Worm (Caenorhabditis elegans): ENCODE data around the gene F19G12.4.
"Not testable (repeated sequence)": the region's sequence is repeated elsewhere in the genome, so short reads cannot be mapped to it uniquely, and the experiment has no call there.

The F19G12.4 gene

DNA sequence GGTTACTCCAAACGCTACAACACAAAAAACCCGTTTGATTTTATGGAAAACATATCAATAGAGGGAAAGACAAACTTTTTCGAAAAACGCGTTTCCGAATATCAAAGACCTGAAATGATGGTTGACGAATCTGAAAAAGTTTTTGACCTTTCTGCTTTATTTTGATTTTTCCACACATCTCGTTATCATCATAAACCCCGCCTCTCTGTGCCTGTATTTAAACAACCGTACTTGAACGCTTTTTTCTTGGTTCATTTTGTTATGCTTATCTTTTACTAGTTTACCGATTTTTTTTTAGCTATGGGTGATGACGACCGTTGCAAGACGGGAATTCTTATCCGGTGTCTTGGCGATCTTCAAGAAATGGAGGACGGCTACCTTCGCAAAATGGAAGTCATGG, 13.6 kb downstream of the F19G12.4 start, which contains the start of gene F19G12.1:
F19G12.1 (plus strand) TSS at position 301 of the 400 bp plus-strand sequence.
- TF ChIP-seq ceh-48, lim-6, npax-4 (tag; optimal IDR thresholded peaks at IDR 0.05): not testable (repeated sequence)

DNA sequence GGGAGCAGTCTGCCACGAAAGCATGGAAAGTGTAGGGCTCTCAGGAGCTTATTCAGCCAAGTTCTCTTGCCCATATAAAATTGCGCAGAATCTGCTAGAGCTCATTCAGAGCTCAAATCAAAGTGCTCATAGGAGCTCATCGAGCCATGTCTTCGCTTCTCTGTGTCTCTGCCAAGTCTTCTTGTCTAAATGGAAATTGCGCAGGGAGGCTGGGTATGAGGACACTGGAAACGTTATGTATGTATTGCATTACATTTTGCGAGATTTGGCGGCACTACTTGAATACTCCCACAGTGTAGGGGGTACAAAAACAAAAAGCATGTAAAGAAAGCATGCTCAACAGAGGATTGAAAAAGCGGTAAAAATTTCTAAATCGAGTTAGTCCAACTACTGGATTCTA, 20.0 kb downstream of the F19G12.4 start:
- TF ChIP-seq unc-42 (tag; optimal IDR thresholded peaks at IDR 0.05), result peak; percentile 8
- TF ChIP-seq ref-2 (tag; optimal IDR thresholded peaks at IDR 0.05), result no peak
- TF ChIP-seq lim-6 (tag; optimal IDR thresholded peaks at IDR 0.05), result no peak
- TF ChIP-seq nhr-11 (tag; optimal IDR thresholded peaks at IDR 0.05), result no peak
- no peak for TF ChIP-seq ets-4 (tag; optimal IDR thresholded peaks at IDR 0.05)
- no peak for TF ChIP-seq unc-86 (tag; optimal IDR thresholded peaks at IDR 0.05)
- no peak for TF ChIP-seq mec-3 (tag; optimal IDR thresholded peaks at IDR 0.05; ENCODE audit: borderline replicate concordance)
- TF ChIP-seq nfya-1 (tag; optimal IDR thresholded peaks at IDR 0.05), result peak; percentile 27
- TF ChIP-seq ceh-18 (tag; optimal IDR thresholded peaks at IDR 0.05), result no peak
- peak; percentile 97 for TF ChIP-seq sdc-2 (tag; optimal IDR thresholded peaks at IDR 0.05)

DNA sequence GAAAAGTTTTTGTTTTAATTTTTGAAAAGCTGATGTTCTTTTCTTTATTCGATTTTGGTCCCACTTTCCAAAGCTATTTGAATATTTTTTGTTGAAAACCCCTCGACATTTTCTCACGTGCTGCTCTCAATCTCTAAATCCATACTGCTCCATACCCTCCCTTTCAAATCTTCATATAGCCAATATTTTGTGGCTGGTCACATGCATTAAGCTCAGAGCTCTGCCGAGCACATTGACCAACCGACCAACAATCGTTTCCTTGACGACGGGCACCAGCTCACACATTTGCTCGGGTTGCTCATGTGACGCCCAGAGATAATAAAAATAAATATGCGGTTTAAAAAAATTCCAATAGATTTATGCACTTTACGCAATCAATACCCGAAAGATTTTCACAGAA, 21.8 kb downstream of the F19G12.4 start:
- TF ChIP-seq ttx-3 (tag; optimal IDR thresholded peaks at IDR 0.05) (no peak), sdc-2 (tag; optimal IDR thresholded peaks at IDR 0.05) (peak; percentile 96), nfya-1 (tag; optimal IDR thresholded peaks at IDR 0.05) (peak; percentile 5), madf-2 (tag; optimal IDR thresholded peaks at IDR 0.05) (no peak)

DNA sequence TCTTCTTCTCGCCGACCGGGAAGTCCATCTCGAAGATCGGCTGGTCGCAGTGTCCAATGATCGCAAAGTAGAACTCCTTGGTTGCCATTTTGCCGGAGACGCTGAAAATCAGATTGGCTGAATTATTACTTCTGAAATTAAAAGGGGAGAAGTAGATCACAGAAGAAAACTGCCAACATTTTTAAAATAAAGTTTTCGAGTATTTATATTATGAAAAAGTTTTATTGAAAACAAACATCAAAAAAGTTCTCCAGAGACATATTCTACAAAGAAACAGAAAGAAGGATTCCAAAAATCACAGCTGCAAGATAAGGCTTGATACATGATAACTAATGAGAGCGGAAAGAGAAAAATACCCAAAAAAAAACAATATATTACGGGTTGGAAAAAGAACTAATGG, 23.1 kb downstream of the F19G12.4 start, which contains the start of gene sedl-1:
sedl-1 (minus strand) TSS at position 101 of the 400 bp plus-strand sequence.
- no peak for TF ChIP-seq hlh-15 (tag; optimal IDR thresholded peaks at IDR 0.05)
- TF ChIP-seq ceh-30 (tag; optimal IDR thresholded peaks at IDR 0.05), result no peak
- no peak for TF ChIP-seq nhr-11 (tag; optimal IDR thresholded peaks at IDR 0.05)
- no peak for TF ChIP-seq gmeb-2 (tag; optimal IDR thresholded peaks at IDR 0.05)
- TF ChIP-seq nhr-232 (tag; optimal IDR thresholded peaks at IDR 0.05), result no peak
- no peak for TF ChIP-seq pqm-1 (tag; optimal IDR thresholded peaks at IDR 0.05)
- no peak for TF ChIP-seq che-1 (tag; optimal IDR thresholded peaks at IDR 0.05)
- no peak for TF ChIP-seq unc-3 (GFP tag; conservative IDR thresholded peaks at IDR 0.05)
- TF ChIP-seq unc-3 (tag; optimal IDR thresholded peaks at IDR 0.05), result no peak
- TF ChIP-seq pax-1 (tag; optimal IDR thresholded peaks at IDR 0.05), result no peak
- TF ChIP-seq ceh-6 (GFP tag; optimal IDR thresholded peaks at IDR 0.05), result no peak
- no peak for TF ChIP-seq odd-2 (tag; optimal IDR thresholded peaks at IDR 0.05)
- TF ChIP-seq tbx-2 (tag; optimal IDR thresholded peaks at IDR 0.05), result no peak
- no peak for TF ChIP-seq nfya-1 (tag; optimal IDR thresholded peaks at IDR 0.05)
- no peak for TF ChIP-seq fkh-6 (tag; optimal IDR thresholded peaks at IDR 0.05)
- no peak for TF ChIP-seq pat-9 (tag; optimal IDR thresholded peaks at IDR 0.05)
- TF ChIP-seq pha-4 (tag; optimal IDR thresholded peaks at IDR 0.05), result no peak
- no peak for TF ChIP-seq ahr-1 (tag; optimal IDR thresholded peaks at IDR 0.05)

DNA sequence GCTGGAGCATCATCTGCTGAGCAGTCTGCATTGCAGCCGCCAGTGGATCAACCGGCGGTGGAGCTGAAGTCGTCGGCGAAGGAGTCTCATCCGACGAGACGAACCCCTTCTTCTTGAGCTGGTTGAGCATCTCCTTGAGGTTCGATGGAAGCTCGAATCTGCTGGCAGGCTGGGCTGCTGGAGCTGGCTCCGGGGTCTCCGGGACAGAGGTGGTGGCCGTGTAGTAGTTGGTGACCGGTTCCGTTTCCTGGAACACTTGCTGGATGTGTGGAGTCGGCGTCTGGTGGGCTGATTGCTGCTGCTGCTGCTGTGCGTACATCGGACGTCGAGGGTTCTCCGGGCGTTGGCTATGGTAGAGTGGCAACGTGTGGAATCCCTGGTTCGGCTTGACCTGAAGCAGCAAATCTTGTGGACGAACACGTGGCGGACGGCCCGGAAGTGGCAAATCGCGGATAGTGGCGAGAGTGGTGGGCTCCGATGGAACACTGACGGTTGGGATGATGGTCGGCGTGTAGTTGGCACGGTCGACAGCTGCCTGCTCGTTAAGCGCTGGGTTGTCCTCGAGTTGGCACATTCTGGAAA, 24.6 kb downstream of the F19G12.4 start:
- peak; percentile 41 for TF ChIP-seq elt-4 (tag; optimal IDR thresholded peaks at IDR 0.05)
- no peak for TF ChIP-seq ttx-3 (tag; optimal IDR thresholded peaks at IDR 0.05)

DNA sequence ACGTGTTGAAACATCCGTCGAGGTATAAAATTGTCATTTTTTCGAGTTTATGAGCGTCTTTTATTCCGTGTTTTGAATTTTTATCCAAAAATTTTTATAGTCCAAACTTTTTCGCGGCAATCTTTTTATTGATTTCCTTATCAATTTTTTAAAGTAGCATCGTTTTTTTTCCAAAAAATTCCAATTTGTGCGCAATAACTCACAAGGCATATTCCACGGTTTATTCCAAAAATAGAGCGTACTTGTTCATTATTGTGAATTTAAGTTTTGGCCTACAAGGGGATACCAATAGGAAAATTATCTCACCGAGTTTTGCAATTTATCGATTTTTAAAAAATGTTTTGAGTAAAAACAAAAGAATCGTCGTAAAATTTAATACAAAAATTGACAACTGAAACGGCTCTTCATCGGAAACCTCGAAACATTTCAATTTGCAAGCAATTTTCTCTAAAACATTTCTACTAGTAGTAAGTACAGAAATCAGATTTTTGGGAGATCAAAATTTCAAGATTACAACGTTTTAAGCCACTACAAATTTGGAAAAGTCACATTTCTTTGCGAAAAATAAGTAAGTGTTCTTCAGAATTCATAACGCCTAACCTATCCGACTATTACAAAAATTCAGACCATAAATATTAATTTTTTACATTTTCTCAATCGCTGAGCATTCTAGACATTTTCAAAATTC, 26.6 kb downstream of the F19G12.4 start:
- TF ChIP-seq pha-4 (tag; optimal IDR thresholded peaks at IDR 0.05) (no peak), Y22D7AL.16 (tag; optimal IDR thresholded peaks at IDR 0.05) (peak; percentile 3)
